Fruit fly (Drosophila melanogaster): ENCODE measurements around the gene Toll-9.

Gene Toll-9

dm6 chr3L:20375878-20376563 lies 9.5 kb upstream of the Toll-9 start, which contains the start of the genes Ide and RhoBTB (continued):
- TF ChIP-seq CG42726 (GFP tag; IDR thresholded peaks at IDR 0.05; ENCODE audit: partially characterized antibody) (no peak), B-H1 (GFP tag; IDR thresholded peaks at IDR 0.05) (no peak), CG2116 (GFP tag; optimal IDR thresholded peaks at IDR 0.05) (peak; percentile 79), gsb-n (tag; optimal IDR thresholded peaks at IDR 0.05) (no peak), vnd (GFP tag; IDR thresholded peaks at IDR 0.05; ENCODE audit: partially characterized antibody) (no peak), nerfin-1 (tag; optimal IDR thresholded peaks at IDR 0.05) (peak; percentile 54), sug (tag; optimal IDR thresholded peaks at IDR 0.05) (peak; percentile 91), wek (GFP tag; optimal IDR thresholded peaks at IDR 0.05) (peak; percentile 37), lola (GFP tag; optimal IDR thresholded peaks at IDR 0.05) (peak in 1 of 3 experiments; percentile 79), CG17361 (GFP tag; IDR thresholded peaks at IDR 0.05) (peak; percentile 92), CG7786 (GFP tag; optimal IDR thresholded peaks at IDR 0.05) (peak; percentile 90), CG11093 (GFP tag; IDR thresholded peaks at IDR 0.05) (peak; percentile 70; the same call in 1 of the 3 replicates), Poxn (GFP tag; IDR thresholded peaks at IDR 0.05) (peak; percentile 10; the same call in 1 of the 2 replicates), ham (GFP tag; IDR thresholded peaks at IDR 0.05) (peak; percentile 51; the same call in 1 of the 2 replicates), sisA (GFP tag; IDR thresholded peaks at IDR 0.05) (peak; percentile 84), CG13775 (GFP tag; optimal IDR thresholded peaks at IDR 0.05) (peak; percentile 84), Dek (tag; optimal IDR thresholded peaks at IDR 0.05) (peak; percentile 73), fd64A (GFP tag; optimal IDR thresholded peaks at IDR 0.05) (no peak), Oli (tag; optimal IDR thresholded peaks at IDR 0.05) (peak; percentile 76), kay (GFP tag; optimal IDR thresholded peaks at IDR 0.05) (peak; percentile 73), insv (GFP tag; optimal IDR thresholded peaks at IDR 0.05) (peak; percentile 87 to 98), CG30020 (tag; optimal IDR thresholded peaks at IDR 0.05) (peak; percentile 66), CG3847 (GFP tag; IDR thresholded peaks at IDR 0.05) (peak; percentile 93), trh (GFP tag; optimal IDR thresholded peaks at IDR 0.05) (peak; percentile 65), unpg (GFP tag; optimal IDR thresholded peaks at IDR 0.05) (no peak), Fer1 (GFP tag; optimal IDR thresholded peaks at IDR 0.05) (peak; percentile 60), CG8290 (GFP tag; optimal IDR thresholded peaks at IDR 0.05) (peak; percentile 71), CG8290 (tag; optimal IDR thresholded peaks at IDR 0.05) (peak in 1 of 2 experiments; percentile 15), Elba2 (GFP tag; optimal IDR thresholded peaks at IDR 0.05) (peak; percentile 94), CG18599 (GFP tag; optimal IDR thresholded peaks at IDR 0.05) (peak; percentile 80), CG11085 (GFP tag; IDR thresholded peaks at IDR 0.05) (peak; percentile 84), Eip74EF (GFP tag; optimal IDR thresholded peaks at IDR 0.05) (no peak), Gsc (GFP tag; IDR thresholded peaks at IDR 0.05) (peak; percentile 43; the same call in 1 of the 2 replicates), CG12744 (GFP tag; optimal IDR thresholded peaks at IDR 0.05) (peak; percentile 37), Taf1 (GFP tag; IDR thresholded peaks at IDR 0.05) (peak; percentile 62; the same call in 1 of the 2 replicates), corto (GFP tag; optimal IDR thresholded peaks at IDR 0.05) (no peak), D19B (GFP tag; optimal IDR thresholded peaks at IDR 0.05) (peak; percentile 55), Dll (GFP tag; IDR thresholded peaks at IDR 0.05; ENCODE audit: partially characterized antibody) (no peak), CG12071 (GFP tag; optimal IDR thresholded peaks at IDR 0.05) (peak; percentile 17), Camta (GFP tag; optimal IDR thresholded peaks at IDR 0.05) (peak; percentile 85), CG10431 (GFP tag; optimal IDR thresholded peaks at IDR 0.05) (peak; percentile 36), CG9609 (GFP tag; optimal IDR thresholded peaks at IDR 0.05) (peak; percentile 80), CG2120 (GFP tag; optimal IDR thresholded peaks at IDR 0.05) (peak; percentile 96), CG18262 (tag; optimal IDR thresholded peaks at IDR 0.05) (no peak), CG9437 (GFP tag; optimal IDR thresholded peaks at IDR 0.05) (peak; percentile 77), prd (optimal IDR thresholded peaks at IDR 0.05) (no peak), prd (GFP tag; IDR thresholded peaks at IDR 0.05) (peak; percentile 82), stc (GFP tag; IDR thresholded peaks at IDR 0.05) (peak; percentile 23; the same call in 1 of the 2 replicates), CG8388 (GFP tag; optimal IDR thresholded peaks at IDR 0.05) (peak; percentile 53)

Measured in whole organism, embryonic.